Worm (Caenorhabditis elegans) whole organism, L4 larva: ENCODE results near the gene Y53F4B.9.

ENCODE experiments used
- D1046.2 ChIP-seq: fragments of 200-800 bp; sonication (Bioruptor generic); IDR thresholded peaks from 2 replicates; pipeline ENCODE4 v1.3.6; 2022; ENCODE audit warnings: missing genetic modification characterization, missing compliant biosample characterization
- F10B5.3 ChIP-seq: sonication (generic microtip); optimal IDR thresholded peaks from 2 replicates; lab custom pipeline; 2016; ENCODE audit warnings: mild to moderate bottlenecking, missing genetic modification characterization, missing compliant biosample characterization
- F37D6.2 ChIP-seq: sonication (generic microtip); optimal IDR thresholded peaks from 2 replicates; lab custom pipeline; 2016; ENCODE audit warnings: mild to moderate bottlenecking, missing genetic modification characterization, missing compliant biosample characterization
- F44E2.7 ChIP-seq: fragments of 200-800 bp; sonication (Bioruptor generic); IDR thresholded peaks from 2 replicates; pipeline ENCODE4 v2.1.2; 2022; ENCODE audit warnings: missing genetic modification characterization, missing compliant biosample characterization
- T20F7.1 ChIP-seq: fragments of 200-800 bp; sonication (Bioruptor generic); optimal IDR thresholded peaks from 2 replicates; lab custom pipeline; 2018; ENCODE audit warnings: mild to moderate bottlenecking, missing genetic modification characterization, missing compliant biosample characterization
- Y5F2A.4 ChIP-seq: fragments of 200-800 bp; sonication (Bioruptor generic); optimal IDR thresholded peaks from 2 replicates; lab custom pipeline; 2018; ENCODE audit warnings: mild to moderate bottlenecking, missing genetic modification characterization, missing compliant biosample characterization
- ZK337.2 ChIP-seq: fragments of 200-800 bp; sonication (Bioruptor generic); IDR thresholded peaks from 2 replicates; pipeline ENCODE4 v1.3.6; 2022; ENCODE audit warnings: missing genetic modification reagents, missing genetic modification characterization, missing compliant biosample characterization
- aly-2 ChIP-seq: sonication (generic microtip); optimal IDR thresholded peaks from 2 replicates; lab custom pipeline; 2018; ENCODE audit warnings: missing biosample characterization, missing genetic modification characterization
- ama-1 ChIP-seq: fragments of 150-350 bp; optimal IDR thresholded peaks from 2 replicates; lab custom pipeline; 2014; ENCODE audit warnings: inconsistent platforms, mixed read lengths
- attf-4 ChIP-seq: sonication (generic microtip); optimal IDR thresholded peaks from 3 replicates; lab custom pipeline; 2017; ENCODE audit warnings: missing biosample characterization, missing genetic modification characterization
- ceh-28 ChIP-seq: fragments of 150-350 bp; optimal IDR thresholded peaks from 2 replicates; lab custom pipeline; 2014; ENCODE audit warnings: missing biosample characterization, missing genetic modification reagents, missing genetic modification characterization
- ceh-32 ChIP-seq: sonication (generic microtip); optimal IDR thresholded peaks from 2 replicates; lab custom pipeline; 2016; ENCODE audit warnings: mild to moderate bottlenecking, missing genetic modification characterization, missing compliant biosample characterization; ENCODE audit not compliant: poor library complexity
- ceh-44 ChIP-seq: fragments of 200-800 bp; sonication (Bioruptor generic); IDR thresholded peaks from 2 replicates; pipeline ENCODE4 v1.3.6; 2022; ENCODE audit warnings: missing genetic modification reagents, missing genetic modification characterization, missing compliant biosample characterization
- cey-2 ChIP-seq: sonication (generic microtip); optimal IDR thresholded peaks from 3 replicates; lab custom pipeline; 2017; ENCODE audit warnings: missing genetic modification characterization, mild to moderate bottlenecking, missing compliant biosample characterization, antibody characterized with exemption, borderline replicate concordance; ENCODE audit not compliant: insufficient read depth
- dmd-6 ChIP-seq: fragments of 200-800 bp; sonication (Bioruptor generic); IDR thresholded peaks from 2 replicates; pipeline ENCODE4 v1.3.6; 2022; ENCODE audit warnings: missing genetic modification reagents, missing genetic modification characterization, missing compliant biosample characterization
- dmd-8 ChIP-seq: fragments of 200-800 bp; sonication (Bioruptor generic); IDR thresholded peaks from 2 replicates; pipeline ENCODE4 v1.3.6; 2022; ENCODE audit warnings: missing genetic modification characterization, missing compliant biosample characterization
- dmd-9 ChIP-seq: fragments of 200-800 bp; sonication (Bioruptor generic); IDR thresholded peaks from 2 replicates; pipeline ENCODE4 v1.3.6; 2022; ENCODE audit warnings: missing genetic modification reagents, missing genetic modification characterization, missing compliant biosample characterization
- dpl-1 ChIP-seq: fragments of 150-350 bp; optimal IDR thresholded peaks from 2 replicates; lab custom pipeline; 2014; ENCODE audit warnings: missing biosample characterization, missing genetic modification reagents, missing genetic modification characterization
- duxl-1 ChIP-seq: sonication (generic microtip); optimal IDR thresholded peaks from 2 replicates; lab custom pipeline; 2016; ENCODE audit warnings: mild to moderate bottlenecking, missing genetic modification characterization, moderate library complexity, missing compliant biosample characterization; ENCODE audit not compliant: poor library complexity
- dve-1 ChIP-seq: sonication (generic microtip); optimal IDR thresholded peaks from 2 replicates; lab custom pipeline; 2017; ENCODE audit warnings: antibody characterized with exemption, mild to moderate bottlenecking, missing genetic modification characterization, missing compliant biosample characterization; ENCODE audit not compliant: insufficient read depth
- fos-1 ChIP-seq: fragments of 150-350 bp; optimal IDR thresholded peaks from 2 replicates; lab custom pipeline; 2014; ENCODE audit warnings: missing biosample characterization, missing genetic modification characterization
- gei-8 ChIP-seq: fragments of 200-800 bp; sonication (Bioruptor generic); optimal IDR thresholded peaks from 2 replicates; lab custom pipeline; 2018; ENCODE audit warnings: mild to moderate bottlenecking, missing genetic modification characterization, missing compliant biosample characterization
- hmg-1.1 ChIP-seq: fragments of 200-800 bp; sonication (Bioruptor generic); IDR thresholded peaks from 2 replicates; pipeline ENCODE4 v1.3.6; 2022; ENCODE audit warnings: missing genetic modification reagents, missing genetic modification characterization, missing compliant biosample characterization
- lim-7 ChIP-seq: fragments of 200-800 bp; sonication (Bioruptor generic); IDR thresholded peaks from 2 replicates; pipeline ENCODE4 v1.3.6; 2022; ENCODE audit warnings: missing genetic modification characterization, missing compliant biosample characterization
- lin-29 ChIP-seq: fragments of 200-800 bp; sonication (Bioruptor generic); IDR thresholded peaks from 2 replicates; pipeline ENCODE4 v1.3.6; 2022; ENCODE audit warnings: missing genetic modification reagents, missing genetic modification characterization, missing compliant biosample characterization
- lin-39 ChIP-seq: fragments of 150-350 bp; optimal IDR thresholded peaks from 2 replicates; lab custom pipeline; 2014; ENCODE audit warnings: missing biosample characterization, missing genetic modification reagents, missing genetic modification characterization
- lir-3 ChIP-seq: sonication (generic microtip); optimal IDR thresholded peaks from 2 replicates; lab custom pipeline; 2016; ENCODE audit warnings: mild to moderate bottlenecking, missing genetic modification characterization, missing compliant biosample characterization
- madf-5 ChIP-seq, 2 experiments: fragments of 200-800 bp; sonication (Bioruptor generic); IDR thresholded peaks; 2 replicates each; pipeline ENCODE4 v1.3.6; 2022; ENCODE audit warnings: missing compliant biosample characterization in 2 of 2, missing genetic modification characterization in 2 of 2
- madf-9 ChIP-seq: fragments of 200-800 bp; sonication (Bioruptor generic); conservative IDR thresholded peaks from 2 replicates; pipeline ENCODE4 v1.3.6; 2022; ENCODE audit warnings: missing genetic modification reagents, missing genetic modification characterization, missing compliant biosample characterization
- mdt-29 ChIP-seq: fragments of 200-800 bp; sonication (Bioruptor generic); IDR thresholded peaks from 2 replicates; pipeline ENCODE4 v1.3.6; 2022; ENCODE audit warnings: missing genetic modification reagents, missing genetic modification characterization, missing compliant biosample characterization
- mes-2 ChIP-seq: sonication (generic microtip); optimal IDR thresholded peaks from 2 replicates; lab custom pipeline; 2016; ENCODE audit warnings: missing genotype, mild to moderate bottlenecking, missing genetic modification characterization, missing compliant biosample characterization; ENCODE audit not compliant: poor library complexity, severe bottlenecking
- mxl-3 ChIP-seq: fragments of 200-800 bp; sonication (Bioruptor generic); optimal IDR thresholded peaks from 2 replicates; lab custom pipeline; 2018; ENCODE audit warnings: mild to moderate bottlenecking, missing genetic modification characterization, missing compliant biosample characterization
- nhr-111 ChIP-seq: fragments of 200-800 bp; sonication (Bioruptor generic); optimal IDR thresholded peaks from 2 replicates; lab custom pipeline; 2018; ENCODE audit warnings: mild to moderate bottlenecking, missing genetic modification characterization, missing compliant biosample characterization
- nhr-42 ChIP-seq: fragments of 200-800 bp; sonication (Bioruptor generic); IDR thresholded peaks from 2 replicates; pipeline ENCODE4 v1.3.6; 2022; ENCODE audit warnings: missing genetic modification characterization, missing compliant biosample characterization
- nhr-48 ChIP-seq: sonication (generic microtip); optimal IDR thresholded peaks from 2 replicates; lab custom pipeline; 2016; ENCODE audit warnings: mild to moderate bottlenecking, missing genetic modification characterization, missing compliant biosample characterization
- nhr-6 ChIP-seq: fragments of 150-350 bp; optimal IDR thresholded peaks from 2 replicates; lab custom pipeline; 2014; ENCODE audit warnings: missing biosample characterization, missing genetic modification characterization
- pqm-1 ChIP-seq: sonication (generic microtip); optimal IDR thresholded peaks from 2 replicates; lab custom pipeline; 2017; ENCODE audit warnings: missing biosample characterization, missing genetic modification characterization
- saeg-2 ChIP-seq: fragments of 200-800 bp; sonication (Bioruptor generic); IDR thresholded peaks from 2 replicates; pipeline ENCODE4 v1.3.6; 2022; ENCODE audit warnings: missing genetic modification reagents, missing genetic modification characterization, missing compliant biosample characterization
- set-16 ChIP-seq: fragments of 200-800 bp; sonication (Bioruptor generic); IDR thresholded peaks from 2 replicates; pipeline ENCODE4 v1.3.6; 2022; ENCODE audit warnings: missing genetic modification reagents, missing genetic modification characterization, missing compliant biosample characterization
- unc-39 ChIP-seq: sonication (generic microtip); optimal IDR thresholded peaks from 2 replicates; lab custom pipeline; 2017; ENCODE audit warnings: missing biosample characterization, missing genetic modification characterization
- zip-11 ChIP-seq: fragments of 200-800 bp; sonication (Bioruptor generic); IDR thresholded peaks from 2 replicates; pipeline ENCODE4 v1.3.6; 2022; ENCODE audit warnings: missing genetic modification characterization, missing compliant biosample characterization
- zip-2 ChIP-seq: fragments of 150-350 bp; optimal IDR thresholded peaks from 2 replicates; lab custom pipeline; 2014; ENCODE audit warnings: missing biosample characterization, missing genetic modification characterization
- ztf-11 ChIP-seq: fragments of 150-350 bp; optimal IDR thresholded peaks from 2 replicates; lab custom pipeline; 2014; ENCODE audit warnings: missing biosample characterization, missing genetic modification characterization

Gene Y53F4B.9

DNA sequence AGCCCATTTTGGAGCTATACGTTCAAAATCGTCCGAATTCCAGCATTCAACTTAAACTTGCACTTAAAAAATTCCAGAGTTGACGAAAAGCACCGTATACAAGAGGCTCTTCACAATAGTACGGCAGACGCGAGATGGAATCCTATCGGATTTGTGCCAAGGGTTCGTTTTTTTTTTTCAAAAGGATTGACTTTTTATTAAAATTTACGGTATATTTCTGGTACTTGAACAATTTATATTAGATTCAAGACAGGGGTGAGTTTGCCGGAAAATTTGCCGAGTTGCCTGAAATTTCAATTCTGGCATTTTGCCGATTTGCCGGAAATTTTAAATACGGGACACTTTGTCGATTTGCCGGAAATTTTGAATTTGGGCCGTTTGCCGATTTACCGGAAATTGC is 32.1 kb upstream of the Y53F4B.9 start (continued):
- no peak for TF ChIP-seq cey-2
- TF ChIP-seq, all 104 proteins: peak for 0

ce11 chrII:15039104-15039503 is 28.9 kb upstream of the Y53F4B.9 start, which contains the start of gene trip-4:
TSS of gene trip-4 (plus strand) at chrII:15039404.
- TF ChIP-seq dmd-8, result no peak
- no peak for TF ChIP-seq dve-1 (tag; lab: Kevin White, UChicago)
- TF ChIP-seq mxl-3 (GFP tag; lab: Kevin White, UChicago), result no peak
- no peak for TF ChIP-seq mdt-29 (GFP tag; lab: Robert Waterston, UW)
- TF ChIP-seq fos-1 (tag; lab: Kevin White, UChicago), result no peak
- TF ChIP-seq dmd-9 (GFP tag; lab: Robert Waterston, UW), result no peak
- no peak for TF ChIP-seq Y5F2A.4 (GFP tag; lab: Kevin White, UChicago)
- TF ChIP-seq nhr-111 (GFP tag; lab: Kevin White, UChicago), result no peak
- no peak for TF ChIP-seq zip-2 (tag; lab: Kevin White, UChicago)
- TF ChIP-seq dpl-1 (GFP tag; lab: Kevin White, UChicago), result no peak
- TF ChIP-seq F44E2.7 (GFP tag; lab: Robert Waterston, UW), result no peak

DNA sequence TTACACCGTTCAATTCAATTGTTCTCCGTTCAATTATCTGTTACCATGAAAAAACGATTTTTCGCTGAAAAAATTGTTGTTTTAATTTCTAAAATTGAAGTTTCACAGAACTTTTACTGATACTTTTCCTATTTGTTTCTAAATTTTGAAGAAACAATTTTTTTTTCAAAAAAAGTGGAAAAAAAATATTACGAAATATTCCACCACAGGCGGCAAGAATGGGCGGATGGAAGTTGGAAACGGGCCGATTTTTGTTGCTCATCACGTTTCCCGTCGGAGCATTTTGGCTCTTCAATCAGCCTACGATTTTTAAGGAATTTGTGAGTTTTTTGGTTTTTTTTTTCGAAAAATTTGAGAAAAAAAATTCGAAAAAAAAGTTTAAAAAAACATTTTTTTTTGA is 27.6 kb upstream of the Y53F4B.9 start, which contains the start of gene Y53F4B.14:
Y53F4B.14 (plus strand) TSS at position 210 of the 400 bp plus-strand sequence.
- TF ChIP-seq zip-2 (tag; lab: Kevin White, UChicago), result peak; percentile 81
- TF ChIP-seq nhr-42 (GFP tag; lab: Robert Waterston, UW), result 0 out of 2 replicates have a peak, but pooled peaks have one; percentile 7
- TF ChIP-seq pqm-1 (tag; lab: Kevin White, UChicago), result no peak
- no peak for TF ChIP-seq duxl-1 (tag; lab: Kevin White, UChicago)
- no peak for TF ChIP-seq D1046.2 (GFP tag; lab: Robert Waterston, UW)

DNA sequence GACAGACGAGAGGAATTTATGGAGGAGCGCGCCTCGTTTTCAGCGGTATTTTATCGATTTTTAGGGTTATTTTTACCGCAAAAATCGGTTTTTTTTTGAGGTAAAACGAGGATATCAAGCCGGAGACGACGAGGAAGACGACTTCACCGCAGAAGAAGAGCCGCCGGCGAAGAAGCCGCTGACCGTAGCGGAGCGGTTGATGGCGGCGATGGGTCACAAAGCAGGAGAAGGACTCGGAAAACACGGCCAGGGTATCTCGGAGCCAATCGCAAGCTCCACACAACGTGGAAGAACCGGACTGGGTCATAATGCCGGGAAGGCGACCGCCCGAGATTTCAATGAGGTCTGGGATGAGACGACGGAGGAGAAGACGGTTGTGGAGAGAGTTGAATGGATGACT is 16.2 kb upstream of the Y53F4B.9 start:
- TF ChIP-seq set-16 (GFP tag; lab: Robert Waterston, UW) (peak; percentile 87), madf-9 (no peak), nhr-42 (GFP tag; lab: Robert Waterston, UW) (0 out of 2 replicates have a peak, but pooled peaks have one; percentile 54)
- TF ChIP-seq, all 104 proteins: peak for 2

ce11 chrII:15025599-15026164 is 15.5 kb upstream of the Y53F4B.9 start, which contains the start of gene cmtr-1:
TSS of gene cmtr-1 (plus strand) at chrII:15026114.
- TF ChIP-seq mdt-29 (GFP tag; lab: Robert Waterston, UW) (peak; percentile 92), madf-5 (GFP tag; IDR thresholded peaks at IDR 0.05; lab: Robert Waterston, UW) (peak in 1 of 2 experiments; percentile 67; a peak in 1 of 4 replicates), F37D6.2 (tag; lab: Kevin White, UChicago) (peak; percentile 85), lir-3 (tag; lab: Kevin White, UChicago) (peak; percentile 54), zip-11 (GFP tag; lab: Robert Waterston, UW) (no peak), lim-7 (GFP tag; lab: Robert Waterston, UW) (no peak), ztf-11 (tag; lab: Kevin White, UChicago) (no peak), F10B5.3 (tag; lab: Kevin White, UChicago) (peak; percentile 91), ZK337.2 (GFP tag; lab: Robert Waterston, UW) (peak; percentile 5; the same call in 1 of the 2 replicates), mes-2 (tag; lab: Kevin White, UChicago) (peak; percentile 98), T20F7.1 (GFP tag; lab: Kevin White, UChicago) (peak; percentile 100), nhr-6 (peak; percentile 75), gei-8 (GFP tag; lab: Kevin White, UChicago) (peak; percentile 79), lin-39 (tag; lab: Kevin White, UChicago) (no peak), D1046.2 (GFP tag; lab: Robert Waterston, UW) (peak; percentile 75; the same call in 1 of the 2 replicates), aly-2 (no peak), dmd-6 (GFP tag; lab: Robert Waterston, UW) (peak; percentile 95), ceh-28 (tag; lab: Kevin White, UChicago) (no peak), ceh-44 (GFP tag; lab: Robert Waterston, UW) (no peak), saeg-2 (GFP tag; lab: Robert Waterston, UW) (peak; percentile 78), ama-1 (lab: Kevin White, UChicago) (peak; percentile 96), nhr-48 (tag; lab: Kevin White, UChicago) (peak; percentile 87), lin-29 (GFP tag; lab: Robert Waterston, UW) (peak; percentile 85), hmg-1.1 (GFP tag; lab: Robert Waterston, UW) (peak; percentile 99), attf-4 (no peak), unc-39 (no peak), ceh-32 (peak; percentile 61)
